Fruit fly (Drosophila melanogaster): ENCODE measurements around the gene Atg16.

- no peak for TF ChIP-seq Myc (optimal IDR thresholded peaks at IDR 0.05)
- no peak for TF ChIP-seq lola (GFP tag; optimal IDR thresholded peaks at IDR 0.05)
- no peak for TF ChIP-seq woc (GFP tag; optimal IDR thresholded peaks at IDR 0.05)
These were observed 32.6 kb upstream of the Atg16 start for dm6 chr3R:29867470-29867869.
